Worm (Caenorhabditis elegans) whole organism, mixed stage, embryonic: ENCODE measurements around the gene C27C12.1.

ENCODE experiments used
- M03D4.4 ChIP-seq: sonication (generic microtip); optimal IDR thresholded peaks from 2 replicates; lab custom pipeline; 2017; ENCODE audit warnings: mild to moderate bottlenecking, missing genetic modification characterization, missing compliant biosample characterization
- bed-3 ChIP-seq: fragments of 200-800 bp; sonication (Bioruptor generic); optimal IDR thresholded peaks from 3 replicates; lab custom pipeline; 2018; ENCODE audit warnings: mild to moderate bottlenecking, missing genetic modification characterization, moderate library complexity, missing compliant biosample characterization
- blmp-1 ChIP-seq: fragments of 150-350 bp; optimal IDR thresholded peaks from 2 replicates; lab custom pipeline; 2014; ENCODE audit warnings: missing biosample characterization, missing genetic modification characterization
- ceh-39 ChIP-seq: fragments of 150-350 bp; optimal IDR thresholded peaks from 2 replicates; lab custom pipeline; 2014; ENCODE audit warnings: missing biosample characterization, missing genetic modification characterization
- ceh-43 ChIP-seq: fragments of 200-800 bp; sonication (Bioruptor generic); optimal IDR thresholded peaks from 2 replicates; lab custom pipeline; 2018; ENCODE audit warnings: mild to moderate bottlenecking, missing genetic modification characterization, moderate library complexity, missing compliant biosample characterization
- ceh-83 ChIP-seq: fragments of 200-800 bp; sonication (Bioruptor generic); optimal IDR thresholded peaks from 2 replicates; lab custom pipeline; 2018; ENCODE audit warnings: mild to moderate bottlenecking, missing genetic modification characterization, missing compliant biosample characterization
- cnd-1 ChIP-seq: fragments of 200-800 bp; sonication (Bioruptor generic); optimal IDR thresholded peaks from 2 replicates; lab custom pipeline; 2018; ENCODE audit warnings: mild to moderate bottlenecking, missing genetic modification characterization, missing compliant biosample characterization
- drap-1 ChIP-seq: fragments of 200-800 bp; sonication (Bioruptor generic); optimal IDR thresholded peaks from 3 replicates; lab custom pipeline; 2018; ENCODE audit warnings: mild to moderate bottlenecking, missing genetic modification characterization, missing compliant biosample characterization
- elt-1 ChIP-seq: sonication (generic microtip); optimal IDR thresholded peaks from 2 replicates; lab custom pipeline; 2017; ENCODE audit warnings: missing genetic modification characterization, mild to moderate bottlenecking, missing compliant biosample characterization, antibody characterized with exemption, moderate library complexity, borderline replicate concordance; ENCODE audit not compliant: insufficient read depth
- elt-3 ChIP-seq: fragments of 150-350 bp; optimal IDR thresholded peaks from 2 replicates; lab custom pipeline; 2014; ENCODE audit warnings: missing biosample characterization, missing genetic modification characterization
- flh-1 ChIP-seq: fragments of 200-800 bp; sonication (Bioruptor generic); optimal IDR thresholded peaks from 2 replicates; lab custom pipeline; 2018; ENCODE audit warnings: mild to moderate bottlenecking, missing genetic modification characterization, moderate library complexity, missing compliant biosample characterization
- ham-2 ChIP-seq: fragments of 200-800 bp; sonication (Bioruptor generic); optimal IDR thresholded peaks from 2 replicates; lab custom pipeline; 2018; ENCODE audit warnings: mild to moderate bottlenecking, missing genetic modification characterization, missing compliant biosample characterization
- hlh-1 ChIP-seq: fragments of 150-350 bp; optimal IDR thresholded peaks from 2 replicates; lab custom pipeline; 2014; ENCODE audit warnings: missing biosample characterization, missing genetic modification reagents, missing genetic modification characterization
- lin-13 ChIP-seq: fragments of 150-350 bp; optimal IDR thresholded peaks from 2 replicates; lab custom pipeline; 2014; ENCODE audit warnings: missing biosample characterization, missing genetic modification characterization
- lin-32 ChIP-seq: fragments of 200-800 bp; sonication (Bioruptor generic); optimal IDR thresholded peaks from 2 replicates; lab custom pipeline; 2018; ENCODE audit warnings: mild to moderate bottlenecking, missing genetic modification characterization, missing compliant biosample characterization
- lsy-2 ChIP-seq: fragments of 150-350 bp; optimal IDR thresholded peaks from 2 replicates; lab custom pipeline; 2014; ENCODE audit warnings: missing biosample characterization, missing genetic modification characterization
- mab-5 ChIP-seq: fragments of 150-350 bp; optimal IDR thresholded peaks from 2 replicates; lab custom pipeline; 2014; ENCODE audit warnings: missing biosample characterization, missing genetic modification characterization
- mls-2 ChIP-seq: sonication (generic microtip); optimal IDR thresholded peaks from 2 replicates; lab custom pipeline; 2016; ENCODE audit warnings: mild to moderate bottlenecking, missing genetic modification characterization, moderate library complexity, missing compliant biosample characterization
- nhr-2 ChIP-seq: fragments of 150-350 bp; optimal IDR thresholded peaks from 2 replicates; lab custom pipeline; 2014; ENCODE audit warnings: missing biosample characterization, missing genetic modification characterization
- nhr-237 ChIP-seq: fragments of 150-350 bp; optimal IDR thresholded peaks from 2 replicates; lab custom pipeline; 2014; ENCODE audit warnings: missing biosample characterization, missing genetic modification characterization
- nhr-28 ChIP-seq: fragments of 150-350 bp; optimal IDR thresholded peaks from 2 replicates; lab custom pipeline; 2014; ENCODE audit warnings: missing biosample characterization, missing genetic modification characterization
- nhr-76 ChIP-seq: sonication (generic microtip); optimal IDR thresholded peaks from 2 replicates; lab custom pipeline; 2017; ENCODE audit warnings: missing biosample characterization, missing genetic modification characterization
- sem-2 ChIP-seq: fragments of 200-800 bp; sonication (Bioruptor generic); optimal IDR thresholded peaks from 2 replicates; lab custom pipeline; 2018; ENCODE audit warnings: mild to moderate bottlenecking, missing genetic modification characterization, missing compliant biosample characterization
- snpc-4 ChIP-seq: fragments of 150-350 bp; optimal IDR thresholded peaks from 2 replicates; lab custom pipeline; 2014; ENCODE audit warnings: missing biosample characterization, missing genetic modification characterization
- sptf-1 ChIP-seq: sonication (generic microtip); optimal IDR thresholded peaks from 2 replicates; lab custom pipeline; 2017; ENCODE audit warnings: mild to moderate bottlenecking, missing genetic modification characterization, moderate library complexity, missing compliant biosample characterization
- tbx-8 ChIP-seq: fragments of 200-800 bp; sonication (Bioruptor generic); optimal IDR thresholded peaks from 2 replicates; lab custom pipeline; 2018; ENCODE audit warnings: mild to moderate bottlenecking, missing genetic modification characterization, moderate library complexity, missing compliant biosample characterization
- unc-120 ChIP-seq: sonication (generic microtip); optimal IDR thresholded peaks from 2 replicates; lab custom pipeline; 2017; ENCODE audit warnings: missing genetic modification characterization, missing compliant biosample characterization; ENCODE audit not compliant: poor library complexity, severe bottlenecking
- unc-62 ChIP-seq: fragments of 150-350 bp; optimal IDR thresholded peaks from 2 replicates; lab custom pipeline; 2014; ENCODE audit warnings: missing biosample characterization, missing genetic modification reagents, missing genetic modification characterization
- zip-8 ChIP-seq: fragments of 150-350 bp; optimal IDR thresholded peaks from 2 replicates; lab custom pipeline; 2014; ENCODE audit warnings: missing biosample characterization, missing genetic modification characterization
- ztf-11 ChIP-seq: fragments of 150-350 bp; optimal IDR thresholded peaks from 2 replicates; lab custom pipeline; 2014; ENCODE audit warnings: missing biosample characterization, missing genetic modification characterization

The C27C12.1 gene

DNA sequence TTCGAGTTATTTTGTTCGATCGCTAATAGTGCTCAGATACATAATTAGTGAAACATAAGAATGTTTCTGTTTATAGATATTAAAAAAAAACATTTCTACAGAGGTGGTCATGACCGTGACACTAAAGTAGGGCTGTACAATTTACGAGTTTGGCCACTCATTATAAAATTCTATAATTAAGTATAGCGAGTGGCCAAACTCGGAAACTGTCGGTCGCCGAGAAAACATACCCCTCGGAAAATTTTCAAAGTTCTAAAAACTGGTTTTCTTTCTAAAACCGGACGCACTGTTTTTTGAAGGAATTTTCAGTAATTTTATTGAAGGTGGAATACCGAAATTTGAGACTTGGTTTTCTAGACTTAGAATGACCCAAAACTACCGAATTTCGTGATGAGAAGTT, 47.8 kb downstream of the C27C12.1 start:
- TF ChIP-seq elt-1 (no peak), unc-120 (no peak), flh-1 (GFP tag; lab: Kevin White, UChicago) (no peak), nhr-76 (tag; lab: Kevin White, UChicago) (no peak), sptf-1 (no peak), ceh-43 (GFP tag; lab: Kevin White, UChicago) (no peak), M03D4.4 (tag; lab: Kevin White, UChicago) (no peak), elt-3 (no peak), lin-32 (no peak), bed-3 (GFP tag; lab: Kevin White, UChicago) (no peak), lsy-2 (tag; lab: Kevin White, UChicago) (no peak), tbx-8 (no peak), unc-62 (no peak)

DNA sequence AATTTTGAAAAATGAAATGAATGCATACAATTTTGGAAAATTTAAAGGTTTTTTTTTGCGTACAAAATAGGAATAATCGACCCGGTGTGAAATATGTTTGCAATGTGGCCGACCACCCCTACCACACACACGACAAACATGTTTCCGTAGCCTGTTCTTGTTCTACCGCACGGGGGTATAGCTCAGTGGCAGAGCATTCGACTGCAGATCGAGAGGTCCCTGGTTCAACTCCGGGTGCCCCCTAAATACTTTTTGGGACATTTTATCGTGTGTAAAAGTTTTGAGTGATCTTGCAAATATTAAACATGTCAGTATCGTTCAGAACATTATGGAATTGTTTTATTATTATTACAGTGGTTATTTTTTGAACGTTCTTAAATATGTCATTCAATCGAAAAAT, 48.9 kb downstream of the C27C12.1 start:
- no peak for TF ChIP-seq hlh-1
- TF ChIP-seq flh-1 (GFP tag; lab: Kevin White, UChicago): peak; percentile 71
- TF ChIP-seq bed-3 (GFP tag; lab: Kevin White, UChicago): peak; percentile 73
- TF ChIP-seq snpc-4 (tag; lab: Kevin White, UChicago): no peak
- TF ChIP-seq nhr-237 (tag; lab: Kevin White, UChicago): no peak
- TF ChIP-seq ceh-39: no peak
- TF ChIP-seq zip-8 (tag; lab: Kevin White, UChicago): no peak
- no peak for TF ChIP-seq elt-3
- TF ChIP-seq lin-32: peak; percentile 52
- TF ChIP-seq blmp-1 (tag; lab: Kevin White, UChicago): no peak
- TF ChIP-seq tbx-8: peak; percentile 66
- no peak for TF ChIP-seq nhr-2 (tag; lab: Kevin White, UChicago)
- peak; percentile 55 for TF ChIP-seq ham-2 (GFP tag; lab: Kevin White, UChicago)
- TF ChIP-seq cnd-1 (tag; lab: Kevin White, UChicago): peak; percentile 89
- TF ChIP-seq nhr-28 (tag; lab: Kevin White, UChicago): no peak
- peak; percentile 87 for TF ChIP-seq M03D4.4 (tag; lab: Kevin White, UChicago)
- peak; percentile 90 for TF ChIP-seq mls-2 (tag; lab: Kevin White, UChicago)
- peak; percentile 2 for TF ChIP-seq unc-62
- TF ChIP-seq nhr-76 (tag; lab: Kevin White, UChicago): no peak
- TF ChIP-seq ceh-43 (GFP tag; lab: Kevin White, UChicago): peak; percentile 83
- no peak for TF ChIP-seq lsy-2 (tag; lab: Kevin White, UChicago)
- no peak for TF ChIP-seq lin-13 (tag; lab: Kevin White, UChicago)
- peak; percentile 79 for TF ChIP-seq unc-120
- TF ChIP-seq drap-1: peak; percentile 90
- TF ChIP-seq ceh-83 (GFP tag; lab: Kevin White, UChicago): peak; percentile 91
- no peak for TF ChIP-seq ztf-11
- no peak for TF ChIP-seq mab-5 (tag; lab: Kevin White, UChicago)
- TF ChIP-seq sptf-1: peak; percentile 91
- TF ChIP-seq sem-2 (GFP tag; lab: Kevin White, UChicago): peak; percentile 84
- no peak for TF ChIP-seq elt-1
